Fruit fly (Drosophila melanogaster): ENCODE measurements around the gene eyg.

eyg gene

DNA sequence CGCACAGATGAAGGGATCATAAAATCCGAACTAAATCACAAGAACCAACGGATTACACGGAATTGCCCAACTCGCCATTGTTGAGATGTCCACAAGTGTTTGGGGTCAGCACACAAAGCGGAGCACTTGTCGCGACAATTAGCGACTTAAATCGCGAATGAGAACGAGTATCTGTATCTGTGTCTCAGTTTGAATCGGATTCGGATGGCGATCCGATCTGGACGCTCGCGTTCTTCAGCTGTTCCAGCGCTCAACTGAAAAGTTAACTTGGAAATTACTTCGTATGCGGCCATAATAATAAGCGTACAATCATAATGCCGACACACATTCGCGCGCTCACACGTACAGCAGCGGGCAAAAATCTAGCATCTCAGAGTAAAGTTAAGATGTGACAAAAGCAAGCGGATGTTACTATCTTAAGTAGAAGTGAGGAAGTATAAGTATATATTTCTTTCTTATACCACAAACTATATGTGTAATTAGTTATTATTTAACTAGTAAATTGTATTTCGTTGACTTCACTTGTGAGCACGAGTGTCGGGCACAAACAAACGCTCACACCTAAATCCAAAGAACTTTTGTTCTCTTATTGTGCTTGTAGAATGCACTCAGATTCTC lies 22.7 kb upstream of the eyg start, which contains the start of gene CG10660 (continued):
- TF ChIP-seq slp2 (GFP tag; optimal IDR thresholded peaks at IDR 0.05), result peak; percentile 68
- peak; percentile 11 for TF ChIP-seq vfl (GFP tag; optimal IDR thresholded peaks at IDR 0.05)
- peak; percentile 55 for TF ChIP-seq maf-S (GFP tag; optimal IDR thresholded peaks at IDR 0.05)
- peak; percentile 84 for TF ChIP-seq gce (GFP tag; IDR thresholded peaks at IDR 0.05)
- TF ChIP-seq CG30020 (tag; optimal IDR thresholded peaks at IDR 0.05), result peak; percentile 32
- TF ChIP-seq schlank (tag; optimal IDR thresholded peaks at IDR 0.05), result peak; percentile 64
- TF ChIP-seq pan (optimal IDR thresholded peaks at IDR 0.05), result no peak
- peak in 1 of 2 experiments; percentile 87 for TF ChIP-seq pan (GFP tag; optimal IDR thresholded peaks at IDR 0.05 in 1 of 2, IDR thresholded peaks at IDR 0.05 in 1 of 2)
- peak; percentile 88 for TF ChIP-seq Ptx1 (GFP tag; IDR thresholded peaks at IDR 0.05)
- TF ChIP-seq toy (GFP tag; IDR thresholded peaks at IDR 0.05), result 0 out of 2 replicates have a peak, but pooled peaks have one; percentile 44
- TF ChIP-seq Hmx (GFP tag; optimal IDR thresholded peaks at IDR 0.05), result peak; percentile 1
- peak; percentile 86 for TF ChIP-seq CG13424 (tag; optimal IDR thresholded peaks at IDR 0.05)
- peak; percentile 75 for TF ChIP-seq CG10147 (GFP tag; optimal IDR thresholded peaks at IDR 0.05)
- peak; percentile 58 for TF ChIP-seq ab (GFP tag; optimal IDR thresholded peaks at IDR 0.05)
- TF ChIP-seq dpn (GFP tag; optimal IDR thresholded peaks at IDR 0.05), result peak; percentile 72 to 87
- peak; percentile 57 for TF ChIP-seq CG3838 (GFP tag; optimal IDR thresholded peaks at IDR 0.05)
- TF ChIP-seq Awh (GFP tag; IDR thresholded peaks at IDR 0.05), result peak; percentile 81
- TF ChIP-seq B-H2 (GFP tag; optimal IDR thresholded peaks at IDR 0.05), result no peak
- peak; percentile 59 for TF ChIP-seq Adf1 (GFP tag; IDR thresholded peaks at IDR 0.05)
- TF ChIP-seq CG12155 (GFP tag; optimal IDR thresholded peaks at IDR 0.05), result peak; percentile 79
- TF ChIP-seq slbo (GFP tag; IDR thresholded peaks at IDR 0.05), result peak; percentile 85
- TF ChIP-seq Bdp1 (GFP tag; optimal IDR thresholded peaks at IDR 0.05), result peak; percentile 50
- TF ChIP-seq CG4854 (GFP tag; optimal IDR thresholded peaks at IDR 0.05), result peak; percentile 77
- peak; percentile 85 for TF ChIP-seq CG32767 (GFP tag; IDR thresholded peaks at IDR 0.05)
- peak; percentile 36 for TF ChIP-seq CG6765 (GFP tag; optimal IDR thresholded peaks at IDR 0.05)
- TF ChIP-seq CG4730 (GFP tag; IDR thresholded peaks at IDR 0.05), result peak; percentile 67; the same call in 1 of the 2 replicates
- TF ChIP-seq salm (tag; optimal IDR thresholded peaks at IDR 0.05), result peak; percentile 90
- peak; percentile 82 for TF ChIP-seq Rx (GFP tag; IDR thresholded peaks at IDR 0.05)
- peak; percentile 95 for TF ChIP-seq Ets65A (GFP tag)
- peak; percentile 27 for TF ChIP-seq CG13123 (GFP tag; optimal IDR thresholded peaks at IDR 0.05)
- TF ChIP-seq MBD-R2 (GFP tag; IDR thresholded peaks at IDR 0.05), result peak; percentile 54; the same call in 1 of the 2 replicates
- peak; percentile 68 for TF ChIP-seq sens-2 (GFP tag; IDR thresholded peaks at IDR 0.05)
- no peak for TF ChIP-seq cad (GFP tag; optimal IDR thresholded peaks at IDR 0.05)
- TF ChIP-seq sens (GFP tag), result peak; percentile 94
- TF ChIP-seq CG13624 (GFP tag; optimal IDR thresholded peaks at IDR 0.05), result peak; percentile 8
- TF ChIP-seq E2f2 (GFP tag; IDR thresholded peaks at IDR 0.05), result peak; percentile 71
- peak; percentile 23 for TF ChIP-seq sd (tag; optimal IDR thresholded peaks at IDR 0.05)
- TF ChIP-seq Myb (GFP tag; optimal IDR thresholded peaks at IDR 0.05), result peak; percentile 36
- peak; percentile 91 for TF ChIP-seq CG15269 (tag; optimal IDR thresholded peaks at IDR 0.05)
- TF ChIP-seq hkb (optimal IDR thresholded peaks at IDR 0.05), result no peak
- TF ChIP-seq hkb (GFP tag; IDR thresholded peaks at IDR 0.05), result peak; percentile 95
- TF ChIP-seq CG2875 (GFP tag; optimal IDR thresholded peaks at IDR 0.05), result peak; percentile 87
- TF ChIP-seq HLH4C (GFP tag; IDR thresholded peaks at IDR 0.05; ENCODE audit: partially characterized antibody), result no peak
- TF ChIP-seq CG18619 (GFP tag; optimal IDR thresholded peaks at IDR 0.05), result peak; percentile 84
- peak; percentile 53 for TF ChIP-seq CG12744 (GFP tag; optimal IDR thresholded peaks at IDR 0.05)
- TF ChIP-seq CG3726 (GFP tag; IDR thresholded peaks at IDR 0.05), result 0 out of 3 replicates have a peak, but pooled peaks have one; percentile 53
- no peak for TF ChIP-seq Elba2 (GFP tag; optimal IDR thresholded peaks at IDR 0.05)
- TF ChIP-seq CG10366 (GFP tag; IDR thresholded peaks at IDR 0.05), result peak; percentile 88
- TF ChIP-seq NK7.1 (GFP tag; optimal IDR thresholded peaks at IDR 0.05), result peak; percentile 54
- peak; percentile 88 for TF ChIP-seq grau (tag; optimal IDR thresholded peaks at IDR 0.05)
- peak; percentile 20 for TF ChIP-seq Hey (tag; optimal IDR thresholded peaks at IDR 0.05)
- TF ChIP-seq Blimp-1 (GFP tag; optimal IDR thresholded peaks at IDR 0.05), result peak; percentile 90
